Worm (Caenorhabditis elegans) whole organism, L2 larva: ENCODE data around the gene B0416.5.

Source experiments
- aly-2 ChIP-seq: fragments of 150-350 bp; optimal IDR thresholded peaks from 2 replicates; lab custom pipeline; 2014; ENCODE audit warnings: missing biosample characterization, missing genetic modification characterization
- zag-1 ChIP-seq: fragments of 150-350 bp; optimal IDR thresholded peaks from 2 replicates; lab custom pipeline; 2014; ENCODE audit warnings: missing biosample characterization, missing genetic modification characterization

DNA sequence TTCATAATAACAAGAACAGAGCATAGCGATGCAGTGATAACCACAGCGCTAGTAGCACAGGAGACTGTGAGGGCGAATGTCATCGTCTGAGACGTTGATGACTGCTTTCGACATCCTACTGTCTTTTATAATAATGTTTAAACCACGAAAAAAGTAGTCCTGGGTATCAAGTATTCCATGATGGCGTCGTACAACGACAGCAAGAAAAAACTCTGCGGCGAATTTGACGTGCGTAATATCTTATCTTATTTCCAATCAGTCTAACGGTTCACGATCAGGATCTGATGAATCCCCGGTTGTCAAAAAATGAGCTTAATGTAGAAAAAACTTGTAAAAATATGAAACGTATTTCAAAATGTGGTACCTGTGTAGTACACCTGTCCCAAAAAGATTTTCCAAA, 36.1 kb downstream of the B0416.5 start, which contains the start of gene col-175:
- TF ChIP-seq zag-1 (tag; lab: Kevin White, UChicago): no peak
- TF ChIP-seq aly-2 (tag; lab: Kevin White, UChicago): no peak
